Fruit fly (Drosophila melanogaster) whole organism, embryonic: Measurements from ENCODE around the gene Gr63a.
A peak's percentile ranks its signal among the peaks of the same experiment; 100 is the strongest.

Source experiments
- B-H2 ChIP-seq: fragments of 200-800 bp; sonication (Bioruptor generic); optimal IDR thresholded peaks from 2 replicates; lab custom pipeline; 2018; ENCODE audit warnings: missing biosample characterization, mild to moderate bottlenecking, missing genetic modification characterization
- CG12236 ChIP-seq: fragments of 200-800 bp; sonication (Bioruptor generic); optimal IDR thresholded peaks from 2 replicates; lab custom pipeline; 2016; ENCODE audit warnings: missing biosample characterization, missing genetic modification characterization
- CG12659 ChIP-seq: fragments of 200-800 bp; sonication (Bioruptor generic); optimal IDR thresholded peaks from 3 replicates; lab custom pipeline; 2017; ENCODE audit warnings: mild to moderate bottlenecking, missing biosample characterization, missing genetic modification reagents, missing genetic modification characterization
- CG15514 ChIP-seq: fragments of 200-800 bp; sonication (Bioruptor generic); optimal IDR thresholded peaks from 3 replicates; lab custom pipeline; 2017; ENCODE audit warnings: missing biosample characterization, missing genetic modification characterization, mild to moderate bottlenecking, moderate library complexity, missing genetic modification reagents
- CG2678 ChIP-seq: fragments of 200-800 bp; sonication (Bioruptor generic); optimal IDR thresholded peaks from 3 replicates; lab custom pipeline; 2019; ENCODE audit warnings: missing biosample characterization, mild to moderate bottlenecking, missing genetic modification characterization, moderate library complexity
- CG31224 ChIP-seq: fragments of 200-800 bp; sonication (Bioruptor generic); IDR thresholded peaks from 2 replicates; pipeline ENCODE4 v1.3.6; 2022; ENCODE audit warnings: missing biosample characterization, missing genetic modification characterization
- CG4617 ChIP-seq: fragments of 200-800 bp; sonication (Bioruptor generic); optimal IDR thresholded peaks from 3 replicates; lab custom pipeline; 2016; ENCODE audit warnings: missing biosample characterization, missing genetic modification characterization, borderline replicate concordance
- CG4820 ChIP-seq: fragments of 200-800 bp; sonication (Bioruptor generic); optimal IDR thresholded peaks from 3 replicates; lab custom pipeline; 2016; ENCODE audit warnings: missing biosample characterization, missing genetic modification characterization
- CG6791 ChIP-seq: fragments of 200-800 bp; sonication (Bioruptor generic); IDR thresholded peaks from 3 replicates; pipeline ENCODE4 v1.3.6; 2022; ENCODE audit warnings: missing biosample characterization, missing genetic modification characterization; ENCODE audit not compliant: partially characterized antibody
- CG7372 ChIP-seq: fragments of 200-800 bp; sonication (Bioruptor generic); IDR thresholded peaks from 2 replicates; pipeline ENCODE4 v1.3.6; 2022; ENCODE audit warnings: missing biosample characterization, missing genetic modification characterization
- CG7963 ChIP-seq: fragments of 200-800 bp; sonication (Bioruptor generic); IDR thresholded peaks from 3 replicates; pipeline ENCODE4 v1.3.6; 2022; ENCODE audit warnings: missing biosample characterization, missing genetic modification characterization; ENCODE audit not compliant: partially characterized antibody
- CG8944 ChIP-seq: fragments of 200-800 bp; sonication (Bioruptor generic); optimal IDR thresholded peaks from 3 replicates; lab custom pipeline; 2016; ENCODE audit warnings: missing biosample characterization, missing genetic modification characterization
- Dll ChIP-seq: fragments of 200-800 bp; sonication (Bioruptor generic); IDR thresholded peaks from 4 replicates; pipeline ENCODE4 v1.3.6; 2022; ENCODE audit warnings: missing biosample characterization, missing genetic modification characterization; ENCODE audit not compliant: partially characterized antibody
- Doc3 ChIP-seq: fragments of 200-800 bp; sonication (Bioruptor generic); IDR thresholded peaks from 3 replicates; pipeline ENCODE4 v1.3.6; 2022; ENCODE audit warnings: missing biosample characterization, missing genetic modification characterization; ENCODE audit not compliant: partially characterized antibody
- Dp ChIP-seq: fragments of 200-800 bp; sonication (Bioruptor generic); optimal IDR thresholded peaks from 2 replicates; lab custom pipeline; 2018; ENCODE audit warnings: missing biosample characterization, mild to moderate bottlenecking, missing genetic modification characterization, moderate library complexity
- Fer3 ChIP-seq: fragments of 200-800 bp; sonication (Bioruptor generic); optimal IDR thresholded peaks from 2 replicates; lab custom pipeline; 2018; ENCODE audit warnings: missing biosample characterization, mild to moderate bottlenecking, missing genetic modification characterization, moderate library complexity
- H2.0 ChIP-seq: fragments of 200-800 bp; sonication (Bioruptor generic); IDR thresholded peaks from 2 replicates; pipeline ENCODE4 v1.3.6; 2022; ENCODE audit warnings: missing biosample characterization, missing genetic modification characterization
- HLH4C ChIP-seq: fragments of 200-800 bp; sonication (Bioruptor generic); IDR thresholded peaks from 3 replicates; pipeline ENCODE4 v1.3.6; 2022; ENCODE audit warnings: missing biosample characterization, missing genetic modification characterization; ENCODE audit not compliant: partially characterized antibody
- HmgZ ChIP-seq: fragments of 200-800 bp; sonication (Bioruptor generic); optimal IDR thresholded peaks from 2 replicates; lab custom pipeline; 2018; ENCODE audit warnings: missing biosample characterization, mild to moderate bottlenecking, missing genetic modification characterization
- MESR4 ChIP-seq: fragments of 200-800 bp; sonication (Bioruptor generic); optimal IDR thresholded peaks from 2 replicates; lab custom pipeline; 2018; ENCODE audit warnings: missing biosample characterization, mild to moderate bottlenecking, missing genetic modification characterization, moderate library complexity
- Max ChIP-seq: fragments of 200-800 bp; sonication (Bioruptor generic); optimal IDR thresholded peaks from 2 replicates; lab custom pipeline; 2016; ENCODE audit warnings: missing biosample characterization, mild to moderate bottlenecking, missing genetic modification characterization
- Nf-YA ChIP-seq: fragments of 200-800 bp; sonication (Bioruptor generic); IDR thresholded peaks from 2 replicates; pipeline ENCODE4 v1.3.6; 2022; ENCODE audit warnings: missing biosample characterization, missing genetic modification characterization
- Opbp ChIP-seq: fragments of 200-800 bp; sonication (Bioruptor generic); IDR thresholded peaks from 3 replicates; pipeline ENCODE4 v1.3.6; 2022; ENCODE audit warnings: missing biosample characterization, missing genetic modification characterization; ENCODE audit not compliant: partially characterized antibody
- PHDP ChIP-seq: fragments of 200-800 bp; sonication (Bioruptor generic); optimal IDR thresholded peaks from 3 replicates; lab custom pipeline; 2018; ENCODE audit warnings: missing biosample characterization, mild to moderate bottlenecking, missing genetic modification characterization, moderate library complexity
- Rfx ChIP-seq: fragments of 200-800 bp; sonication (Bioruptor generic); IDR thresholded peaks from 2 replicates; pipeline ENCODE4 v1.3.6; 2022; ENCODE audit warnings: missing biosample characterization, missing genetic modification characterization
- Side ChIP-seq: fragments of 200-800 bp; sonication (Bioruptor generic); optimal IDR thresholded peaks from 2 replicates; lab custom pipeline; 2016; ENCODE audit warnings: missing biosample characterization, missing genetic modification characterization
- Sry-δ ChIP-seq: fragments of 200-800 bp; sonication (Bioruptor generic); optimal IDR thresholded peaks from 2 replicates; lab custom pipeline; 2016; ENCODE audit warnings: missing biosample characterization, missing genetic modification characterization
- Ssrp ChIP-seq: fragments of 200-800 bp; sonication (Bioruptor generic); optimal IDR thresholded peaks from 2 replicates; lab custom pipeline; 2018; ENCODE audit warnings: missing biosample characterization, mild to moderate bottlenecking, missing genetic modification characterization, moderate library complexity
- Taf1 ChIP-seq: fragments of 200-800 bp; sonication (Bioruptor generic); IDR thresholded peaks from 2 replicates; pipeline ENCODE4 v1.3.6; 2022; ENCODE audit warnings: missing biosample characterization, missing genetic modification characterization
- Tbp ChIP-seq: fragments of >200 bp; optimal IDR thresholded peaks from 2 replicates; lab custom pipeline; 2018; ENCODE audit warnings: missing biosample characterization, missing genetic modification characterization
- amos ChIP-seq: fragments of 200-800 bp; sonication (Bioruptor generic); IDR thresholded peaks from 2 replicates; pipeline ENCODE4 v1.3.6; 2022; ENCODE audit warnings: missing biosample characterization, missing genetic modification characterization; ENCODE audit not compliant: partially characterized antibody
- bigmax ChIP-seq: fragments of 200-800 bp; sonication (Bioruptor generic); optimal IDR thresholded peaks from 2 replicates; lab custom pipeline; 2018; ENCODE audit warnings: missing biosample characterization, mild to moderate bottlenecking, missing genetic modification characterization
- bsh ChIP-seq, 2 experiments: fragments of 200-800 bp; sonication (Bioruptor generic); optimal IDR thresholded peaks; 2 replicates each; lab custom pipeline; 2017 to 2018; ENCODE audit warnings: mild to moderate bottlenecking in 2 of 2, missing biosample characterization in 2 of 2, missing genetic modification characterization in 2 of 2, moderate library complexity in 1 of 2
- chinmo ChIP-seq: fragments of 200-800 bp; sonication (Bioruptor generic); IDR thresholded peaks from 4 replicates; pipeline ENCODE4 v1.3.6; 2022; ENCODE audit warnings: missing biosample characterization, missing genetic modification characterization; ENCODE audit not compliant: partially characterized antibody
- chn ChIP-seq: fragments of 200-800 bp; sonication (Bioruptor generic); optimal IDR thresholded peaks from 2 replicates; lab custom pipeline; 2016; ENCODE audit warnings: missing biosample characterization, missing genetic modification characterization
- gfzf ChIP-seq: fragments of 200-800 bp; sonication (Bioruptor generic); optimal IDR thresholded peaks from 2 replicates; lab custom pipeline; 2016; ENCODE audit warnings: missing biosample characterization, mild to moderate bottlenecking, missing genetic modification characterization, moderate library complexity
- hb ChIP-seq: fragments of 200-800 bp; sonication (Bioruptor generic); IDR thresholded peaks from 3 replicates; pipeline ENCODE4 v1.3.6; 2022; ENCODE audit warnings: missing biosample characterization, missing genetic modification characterization; ENCODE audit not compliant: partially characterized antibody
- hbn ChIP-seq: fragments of 200-800 bp; sonication (Bioruptor generic); IDR thresholded peaks from 2 replicates; pipeline ENCODE4 v1.3.6; 2022; ENCODE audit warnings: missing biosample characterization, missing genetic modification characterization; ENCODE audit not compliant: partially characterized antibody
- inv ChIP-seq: fragments of 200-800 bp; sonication (Bioruptor generic); IDR thresholded peaks from 2 replicates; pipeline ENCODE4 v1.3.6; 2022; ENCODE audit warnings: missing biosample characterization, missing genetic modification characterization; ENCODE audit not compliant: partially characterized antibody
- knrl ChIP-seq: fragments of 200-800 bp; sonication (Bioruptor generic); IDR thresholded peaks from 3 replicates; pipeline ENCODE4 v1.3.6; 2022; ENCODE audit warnings: missing biosample characterization, missing genetic modification characterization; ENCODE audit not compliant: partially characterized antibody
- mld ChIP-seq: fragments of 200-800 bp; sonication (Bioruptor generic); IDR thresholded peaks from 3 replicates; pipeline ENCODE4 v1.3.6; 2022; ENCODE audit warnings: missing biosample characterization, missing genetic modification characterization; ENCODE audit not compliant: partially characterized antibody
- phol ChIP-seq: fragments of 200-800 bp; sonication (Bioruptor generic); optimal IDR thresholded peaks from 3 replicates; lab custom pipeline; 2018; ENCODE audit warnings: missing biosample characterization, mild to moderate bottlenecking, missing genetic modification characterization, moderate library complexity
- slou ChIP-seq: fragments of 200-800 bp; sonication (Bioruptor generic); optimal IDR thresholded peaks from 3 replicates; lab custom pipeline; 2016; ENCODE audit warnings: missing biosample characterization, missing genetic modification characterization
- sna ChIP-seq: fragments of 200-800 bp; sonication (Bioruptor generic); IDR thresholded peaks from 2 replicates; pipeline ENCODE4 v1.3.6; 2022; ENCODE audit warnings: missing biosample characterization, missing genetic modification characterization; ENCODE audit not compliant: partially characterized antibody
- toy ChIP-seq: fragments of 200-800 bp; sonication (Bioruptor generic); IDR thresholded peaks from 2 replicates; pipeline ENCODE4 v1.3.6; 2022; ENCODE audit warnings: missing biosample characterization, missing genetic modification characterization
- unc-4 ChIP-seq: fragments of 200-800 bp; sonication (Bioruptor generic); IDR thresholded peaks from 2 replicates; pipeline ENCODE4 v1.3.6; 2022; ENCODE audit warnings: missing biosample characterization, missing genetic modification characterization; ENCODE audit not compliant: partially characterized antibody
- vnd ChIP-seq: fragments of 200-800 bp; sonication (Bioruptor generic); IDR thresholded peaks from 3 replicates; pipeline ENCODE4 v1.3.6; 2022; ENCODE audit warnings: missing biosample characterization, missing genetic modification characterization; ENCODE audit not compliant: partially characterized antibody
- zen2 ChIP-seq: fragments of 200-800 bp; sonication (Bioruptor generic); IDR thresholded peaks from 3 replicates; pipeline ENCODE4 v1.3.6; 2022; ENCODE audit warnings: missing biosample characterization, missing genetic modification characterization; ENCODE audit not compliant: partially characterized antibody

Gene Gr63a

dm6 chr3L:3937806-3938205 lies 41.4 kb upstream of the Gr63a start, which contains the start of gene CG10866 (continued):
- TF ChIP-seq amos (GFP tag; lab: Robert Waterston, UW) (peak; percentile 87; the same call in 1 of the 2 replicates), Dp (GFP tag; lab: Kevin White, UChicago) (peak; percentile 77), phol (tag; lab: Kevin White, UChicago) (peak; percentile 8), knrl (GFP tag; lab: Robert Waterston, UW) (peak; percentile 80), zen2 (GFP tag; lab: Robert Waterston, UW) (peak; percentile 82), inv (peak; percentile 78), Sry-δ (GFP tag; lab: Kevin White, UChicago) (peak; percentile 86), Ssrp (tag; lab: Kevin White, UChicago) (no peak), CG7372 (no peak), B-H2 (no peak), Tbp (GFP tag; lab: Kevin White, UChicago) (no peak), CG15514 (GFP tag; lab: Kevin White, UChicago) (peak; percentile 39), CG31224 (GFP tag; lab: Robert Waterston, UW) (no peak), toy (no peak), Fer3 (tag; lab: Kevin White, UChicago) (no peak), CG2678 (tag; lab: Kevin White, UChicago) (no peak), CG4820 (GFP tag; lab: Kevin White, UChicago) (no peak), unc-4 (GFP tag; lab: Robert Waterston, UW) (peak; percentile 84), Nf-YA (no peak), CG4617 (GFP tag; lab: Kevin White, UChicago) (peak; percentile 25), Side (GFP tag; lab: Kevin White, UChicago) (no peak), gfzf (GFP tag; lab: Kevin White, UChicago) (peak; percentile 46), slou (GFP tag; lab: Kevin White, UChicago) (no peak), CG8944 (GFP tag; lab: Kevin White, UChicago) (no peak), PHDP (no peak), Max (GFP tag; lab: Kevin White, UChicago) (no peak), Rfx (GFP tag; lab: Robert Waterston, UW) (no peak), hbn (GFP tag; lab: Robert Waterston, UW) (peak; percentile 79), hb (GFP tag; lab: Robert Waterston, UW) (peak; percentile 67; the same call in 2 of the 3 replicates), vnd (GFP tag; lab: Robert Waterston, UW) (peak; percentile 73), sna (GFP tag; lab: Robert Waterston, UW) (peak; percentile 82), bsh (GFP tag; optimal IDR thresholded peaks at IDR 0.05; lab: Kevin White, UChicago) (no peak), bigmax (GFP tag; lab: Kevin White, UChicago) (no peak), Dll (GFP tag; lab: Robert Waterston, UW) (peak; percentile 87; the same call in 3 of the 4 replicates), Doc3 (GFP tag; lab: Robert Waterston, UW) (peak; percentile 86), chinmo (0 out of 4 replicates have a peak, but pooled peaks have one; percentile 44), chn (no peak), CG6791 (GFP tag; lab: Robert Waterston, UW) (peak; percentile 81), HLH4C (GFP tag; lab: Robert Waterston, UW) (peak; percentile 84), MESR4 (GFP tag; lab: Kevin White, UChicago) (peak; percentile 42), CG12236 (GFP tag; lab: Kevin White, UChicago) (no peak), Taf1 (GFP tag; lab: Robert Waterston, UW) (no peak), H2.0 (GFP tag; lab: Robert Waterston, UW) (no peak), CG12659 (GFP tag; lab: Kevin White, UChicago) (peak; percentile 6), HmgZ (peak; percentile 1), CG7963 (GFP tag; lab: Robert Waterston, UW) (peak; percentile 52; the same call in 2 of the 3 replicates), mld (GFP tag; lab: Robert Waterston, UW) (0 out of 3 replicates have a peak, but pooled peaks have one; percentile 8), Opbp (GFP tag; lab: Robert Waterston, UW) (peak; percentile 85; the same call in 2 of the 3 replicates)
